Fruit fly (Drosophila melanogaster) Kc167 (cell line): ENCODE measurements around the gene Non3.

ENCODE experiments used
- Myc ChIP-seq: fragments of >200 bp; optimal IDR thresholded peaks from 2 replicates; lab custom pipeline; 2017; ENCODE audit warnings: missing external identifiers
- Sin3A ChIP-seq: fragments of >200 bp; optimal IDR thresholded peaks from 2 replicates; lab custom pipeline; 2018; ENCODE audit warnings: missing external identifiers
- h ChIP-seq: fragments of >200 bp; optimal IDR thresholded peaks from 3 replicates; lab custom pipeline; 2018; ENCODE audit warnings: missing external identifiers
- insv ChIP-seq: fragments of >200 bp; optimal IDR thresholded peaks from 3 replicates; lab custom pipeline; 2018; ENCODE audit warnings: missing external identifiers
- psq ChIP-seq: fragments of >200 bp; optimal IDR thresholded peaks from 2 replicates; lab custom pipeline; 2017; ENCODE audit warnings: missing external identifiers
- ttk ChIP-seq: sonication (Bioruptor generic); optimal IDR thresholded peaks from 2 replicates; lab custom pipeline; 2017; ENCODE audit warnings: missing external identifiers

The Non3 gene

DNA sequence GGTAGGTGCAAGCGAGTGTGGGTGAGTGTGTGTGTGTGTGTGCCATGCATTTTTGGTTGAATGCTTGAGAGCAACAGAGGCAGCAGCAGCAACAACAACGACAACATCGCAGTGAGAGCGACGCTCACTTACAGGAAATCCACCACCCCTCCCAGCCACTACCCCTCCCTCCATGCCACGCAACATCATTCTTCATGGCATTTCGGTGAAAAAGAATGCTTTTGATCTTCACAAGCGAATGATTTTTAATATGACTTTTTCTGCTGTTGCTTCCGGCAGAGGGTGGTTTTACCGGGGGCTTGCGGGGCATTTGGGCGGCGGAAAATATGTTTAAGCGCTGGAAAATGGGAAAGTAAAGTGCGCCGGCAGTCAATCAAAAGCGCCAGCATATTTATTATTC is 38.1 kb downstream of the Non3 start:
- no peak for TF ChIP-seq Sin3A (lab: Kevin White, UChicago)
- no peak for TF ChIP-seq Myc
- no peak for TF ChIP-seq ttk (lab: Kevin White, UChicago)

DNA sequence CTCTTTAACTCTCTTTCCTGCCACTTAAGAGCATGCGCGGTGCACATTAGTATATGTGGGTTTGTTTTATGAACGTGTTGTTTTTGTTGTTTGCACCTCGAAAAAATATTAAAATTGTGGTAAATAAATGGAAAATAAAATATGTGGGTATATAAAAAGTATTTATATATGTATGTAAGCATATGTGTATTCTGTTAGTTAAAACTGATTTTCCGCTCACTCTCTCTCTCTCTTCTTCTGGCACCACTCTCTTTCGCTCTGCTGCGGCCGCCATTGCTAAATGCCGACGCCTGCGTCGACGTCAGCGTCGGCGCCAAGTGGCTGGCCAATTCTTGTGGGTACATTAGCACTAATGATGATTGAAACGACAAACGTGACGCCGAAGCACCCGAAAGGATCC is 41.8 kb downstream of the Non3 start:
- no peak for TF ChIP-seq h
- no peak for TF ChIP-seq Sin3A (lab: Kevin White, UChicago)
- TF ChIP-seq psq (lab: Kevin White, UChicago): no peak
- no peak for TF ChIP-seq Myc
- no peak for TF ChIP-seq ttk (lab: Kevin White, UChicago)
- TF ChIP-seq insv (lab: Kevin White, UChicago): no peak

DNA sequence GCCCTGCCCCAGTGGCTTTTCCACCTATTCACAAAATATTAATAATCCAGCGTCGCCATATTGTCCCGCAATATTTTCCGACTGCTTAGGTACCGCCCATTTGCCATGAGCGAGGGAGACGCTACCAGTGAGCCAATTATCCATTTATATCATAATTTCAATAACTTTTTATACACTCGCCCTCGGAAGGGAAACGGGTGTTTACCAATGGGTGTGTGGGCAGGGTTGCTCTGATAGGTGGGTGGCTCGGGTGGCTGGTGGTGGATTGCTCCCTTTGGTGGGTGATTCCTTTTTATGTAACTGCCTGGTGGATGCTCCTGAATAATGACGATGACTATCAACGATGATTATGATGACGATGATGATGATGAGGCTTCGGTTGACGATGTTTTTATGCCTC is 43.1 kb downstream of the Non3 start:
- no peak for TF ChIP-seq ttk (lab: Kevin White, UChicago)
- TF ChIP-seq psq (lab: Kevin White, UChicago): no peak
- TF ChIP-seq Sin3A (lab: Kevin White, UChicago): no peak
- no peak for TF ChIP-seq insv (lab: Kevin White, UChicago)
- no peak for TF ChIP-seq h
- TF ChIP-seq Myc: no peak

DNA sequence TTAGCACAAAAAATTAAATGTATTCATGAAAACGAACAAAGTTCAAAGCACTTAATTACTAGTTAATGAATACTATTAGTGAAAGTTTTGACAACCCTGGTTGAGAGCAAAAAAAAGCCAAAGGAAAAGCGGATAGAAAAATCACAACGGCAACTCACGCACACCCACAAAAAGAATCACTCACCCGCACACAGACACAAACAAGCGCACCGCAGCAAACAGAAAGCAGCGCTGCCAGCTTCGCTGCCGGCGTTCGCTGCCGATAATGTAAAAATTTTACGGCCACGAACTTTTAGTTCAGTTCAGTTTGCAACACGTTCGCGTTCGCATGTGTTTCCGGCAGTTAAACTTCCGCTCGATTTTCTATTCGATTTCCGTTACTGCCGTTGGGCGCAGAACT is 44.0 kb downstream of the Non3 start, which contains the start of gene CG18599:
Gene CG18599, plus strand, starts transcription at position 301 of the 400 bp plus-strand sequence.
- TF ChIP-seq Myc (no peak), ttk (lab: Kevin White, UChicago) (no peak), psq (lab: Kevin White, UChicago) (no peak), insv (lab: Kevin White, UChicago) (no peak), h (no peak), Sin3A (lab: Kevin White, UChicago) (no peak)

DNA sequence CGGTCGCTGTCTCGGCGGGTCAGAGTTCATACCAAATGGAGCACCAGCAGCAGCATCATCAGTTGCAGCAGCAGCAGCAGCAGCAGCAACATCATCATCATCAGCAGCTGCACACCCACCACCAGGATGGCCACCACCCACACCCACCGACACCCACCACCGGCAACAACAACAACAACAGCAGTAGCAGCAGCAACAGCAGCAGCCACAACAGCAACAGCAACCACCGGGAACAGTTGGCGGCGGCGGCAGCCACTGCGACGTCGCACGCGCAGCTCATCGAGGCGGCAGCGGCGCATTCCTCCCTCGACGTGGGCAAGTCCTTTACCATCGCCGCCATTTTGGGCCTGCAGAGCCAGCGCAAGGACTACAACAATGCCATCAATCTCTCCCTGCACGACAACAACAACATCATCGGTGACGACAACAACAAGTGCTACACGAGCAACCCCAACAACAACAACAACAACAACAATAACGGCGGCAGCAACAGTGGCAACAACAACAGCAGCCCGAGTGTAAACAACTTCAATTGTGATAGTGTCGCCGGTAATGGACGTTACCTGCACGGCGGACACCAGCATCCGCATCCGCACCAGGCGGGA is 46.3 kb downstream of the Non3 start:
- TF ChIP-seq Sin3A (lab: Kevin White, UChicago): no peak
